Fruit fly (Drosophila melanogaster) whole organism, prepupa: ENCODE measurements around the gene Scsalpha2.
A peak's percentile ranks its signal among the peaks of the same experiment; 100 is the strongest.

Experiments used
- Blimp-1 ChIP-seq: fragments of 200-800 bp; sonication (Bioruptor generic); optimal IDR thresholded peaks from 3 replicates; lab custom pipeline; 2017; ENCODE audit warnings: missing biosample characterization, missing genetic modification characterization, mild to moderate bottlenecking, moderate library complexity, missing genetic modification reagents
- CG15336 ChIP-seq: fragments of 200-800 bp; sonication (Bioruptor generic); IDR thresholded peaks from 2 replicates; pipeline ENCODE4 v1.3.6; 2022; ENCODE audit warnings: missing biosample characterization, missing genetic modification characterization
- CG16779 ChIP-seq: fragments of 200-800 bp; sonication (Bioruptor generic); optimal IDR thresholded peaks from 3 replicates; lab custom pipeline; 2017; ENCODE audit warnings: missing biosample characterization, mild to moderate bottlenecking, missing genetic modification characterization
- CG3032 ChIP-seq: fragments of 200-800 bp; optimal IDR thresholded peaks from 2 replicates; lab custom pipeline; 2019; ENCODE audit warnings: missing biosample characterization, mild to moderate bottlenecking, missing genetic modification characterization, moderate library complexity
- CG32006 ChIP-seq: fragments of 200-800 bp; sonication (Bioruptor generic); optimal IDR thresholded peaks from 3 replicates; lab custom pipeline; 2017; ENCODE audit warnings: missing biosample characterization, mild to moderate bottlenecking, missing genetic modification characterization
- CG34406 ChIP-seq: fragments of 200-800 bp; sonication (Bioruptor generic); optimal IDR thresholded peaks from 3 replicates; lab custom pipeline; 2016; ENCODE audit warnings: missing biosample characterization, missing genetic modification characterization
- CG3919 ChIP-seq: fragments of 200-800 bp; sonication (Bioruptor generic); optimal IDR thresholded peaks from 3 replicates; lab custom pipeline; 2016; ENCODE audit warnings: missing biosample characterization, missing genetic modification characterization
- CG4318 ChIP-seq: fragments of 200-800 bp; sonication (Bioruptor generic); optimal IDR thresholded peaks from 3 replicates; lab custom pipeline; 2017; ENCODE audit warnings: missing biosample characterization, mild to moderate bottlenecking, missing genetic modification characterization
- CG6163 ChIP-seq: fragments of 200-800 bp; sonication (Bioruptor generic); IDR thresholded peaks from 3 replicates; pipeline ENCODE4 v1.3.6; 2022; ENCODE audit warnings: missing biosample characterization, missing genetic modification characterization
- CG6276 ChIP-seq: fragments of 200-800 bp; sonication (Bioruptor generic); optimal IDR thresholded peaks from 2 replicates; lab custom pipeline; 2017; ENCODE audit warnings: missing biosample characterization, mild to moderate bottlenecking, missing genetic modification characterization
- CG6792 ChIP-seq: fragments of 200-800 bp; sonication (Bioruptor generic); optimal IDR thresholded peaks from 3 replicates; lab custom pipeline; 2016; ENCODE audit warnings: missing biosample characterization, missing genetic modification characterization
- CG6808 ChIP-seq: fragments of 200-800 bp; sonication (Bioruptor generic); optimal IDR thresholded peaks from 3 replicates; lab custom pipeline; 2017; ENCODE audit warnings: missing biosample characterization, missing genetic modification characterization, mild to moderate bottlenecking, moderate library complexity, missing genetic modification reagents
- CG8119 ChIP-seq: fragments of 200-800 bp; sonication (Bioruptor generic); IDR thresholded peaks from 3 replicates; pipeline ENCODE4 v1.3.6; 2022; ENCODE audit warnings: missing biosample characterization, missing genetic modification characterization
- CG8319 ChIP-seq: fragments of 200-800 bp; sonication (Bioruptor generic); optimal IDR thresholded peaks from 3 replicates; lab custom pipeline; 2016; ENCODE audit warnings: missing biosample characterization, missing genetic modification characterization
- CG9139 ChIP-seq: fragments of 200-800 bp; sonication (Bioruptor generic); optimal IDR thresholded peaks from 3 replicates; lab custom pipeline; 2017; ENCODE audit warnings: missing biosample characterization, mild to moderate bottlenecking, missing genetic modification characterization
- Eip75B ChIP-seq: fragments of 200-800 bp; sonication (Bioruptor generic); optimal IDR thresholded peaks from 3 replicates; lab custom pipeline; 2016; ENCODE audit warnings: missing biosample characterization, missing genetic modification characterization
- Ets21C ChIP-seq: fragments of 200-800 bp; sonication (Bioruptor generic); optimal IDR thresholded peaks from 3 replicates; lab custom pipeline; 2016; ENCODE audit warnings: missing biosample characterization, missing genetic modification characterization
- Ets96B ChIP-seq: fragments of 200-800 bp; optimal IDR thresholded peaks from 2 replicates; lab custom pipeline; 2019; ENCODE audit warnings: missing biosample characterization, mild to moderate bottlenecking, missing genetic modification characterization, moderate library complexity
- Gug ChIP-seq: fragments of 200-800 bp; sonication (Bioruptor generic); IDR thresholded peaks from 2 replicates; pipeline ENCODE4 v1.3.6; 2022; ENCODE audit warnings: missing biosample characterization, missing genetic modification characterization
- Hr38 ChIP-seq: sonication (Bioruptor generic); optimal IDR thresholded peaks from 2 replicates; lab custom pipeline; 2016; ENCODE audit warnings: missing biosample characterization, missing genetic modification characterization
- Hr39 ChIP-seq: fragments of 200-800 bp; sonication (Bioruptor generic); optimal IDR thresholded peaks from 2 replicates; lab custom pipeline; 2016; ENCODE audit warnings: missing biosample characterization, missing genetic modification characterization
- Hr4 ChIP-seq: fragments of 200-800 bp; sonication (Bioruptor generic); optimal IDR thresholded peaks from 3 replicates; lab custom pipeline; 2016; ENCODE audit warnings: missing biosample characterization, missing genetic modification characterization
- Met ChIP-seq: fragments of 200-800 bp; sonication (Bioruptor generic); optimal IDR thresholded peaks from 3 replicates; lab custom pipeline; 2016; ENCODE audit warnings: missing biosample characterization, missing genetic modification characterization
- OdsH ChIP-seq: fragments of 200-800 bp; sonication (Bioruptor generic); optimal IDR thresholded peaks from 3 replicates; lab custom pipeline; 2016; ENCODE audit warnings: missing biosample characterization, missing genetic modification characterization
- Sox14 ChIP-seq: fragments of 200-800 bp; sonication (Bioruptor generic); optimal IDR thresholded peaks from 3 replicates; lab custom pipeline; 2016; ENCODE audit warnings: missing biosample characterization, missing genetic modification characterization
- Sox15 ChIP-seq: fragments of 200-800 bp; sonication (Bioruptor generic); optimal IDR thresholded peaks from 3 replicates; lab custom pipeline; 2016; ENCODE audit warnings: missing biosample characterization, missing genetic modification characterization
- cyc ChIP-seq: fragments of 200-800 bp; sonication (Bioruptor generic); optimal IDR thresholded peaks from 3 replicates; lab custom pipeline; 2016; ENCODE audit warnings: missing biosample characterization, missing genetic modification characterization
- dsx ChIP-seq: fragments of 200-800 bp; optimal IDR thresholded peaks from 3 replicates; lab custom pipeline; 2019; ENCODE audit warnings: missing biosample characterization, mild to moderate bottlenecking, missing genetic modification characterization, moderate library complexity; ENCODE audit not compliant: poor library complexity, severe bottlenecking
- eg ChIP-seq: fragments of 200-800 bp; sonication (Bioruptor generic); IDR thresholded peaks from 3 replicates; pipeline ENCODE4 v1.3.6; 2022; ENCODE audit warnings: missing biosample characterization, missing genetic modification characterization
- esn ChIP-seq: fragments of 200-800 bp; sonication (Bioruptor generic); optimal IDR thresholded peaks from 2 replicates; lab custom pipeline; 2016; ENCODE audit warnings: missing biosample characterization, mild to moderate bottlenecking, missing genetic modification characterization, moderate library complexity
- fd59A ChIP-seq: fragments of 200-800 bp; sonication (Bioruptor generic); optimal IDR thresholded peaks from 2 replicates; lab custom pipeline; 2017; ENCODE audit warnings: missing biosample characterization, mild to moderate bottlenecking, missing genetic modification characterization, missing genetic modification reagents
- fd85E ChIP-seq: fragments of 200-800 bp; sonication (Bioruptor generic); optimal IDR thresholded peaks from 3 replicates; lab custom pipeline; 2016; ENCODE audit warnings: missing biosample characterization, missing genetic modification characterization
- fkh ChIP-seq: fragments of 200-800 bp; sonication (Bioruptor generic); optimal IDR thresholded peaks from 3 replicates; lab custom pipeline; 2017; ENCODE audit warnings: missing biosample characterization, mild to moderate bottlenecking, missing genetic modification characterization, moderate library complexity
- lz ChIP-seq: fragments of 200-800 bp; sonication (Bioruptor generic); optimal IDR thresholded peaks from 3 replicates; lab custom pipeline; 2016; ENCODE audit warnings: missing biosample characterization, missing genetic modification characterization
- net ChIP-seq: fragments of 200-800 bp; sonication (Bioruptor generic); optimal IDR thresholded peaks from 3 replicates; lab custom pipeline; 2016; ENCODE audit warnings: missing biosample characterization, missing genetic modification characterization
- pdm3 ChIP-seq: fragments of 200-800 bp; sonication (Bioruptor generic); optimal IDR thresholded peaks from 3 replicates; lab custom pipeline; 2016; ENCODE audit warnings: missing biosample characterization, missing genetic modification characterization
- salr ChIP-seq, 2 experiments: fragments of 200-800 bp; sonication (Bioruptor generic); optimal IDR thresholded peaks; 3 replicates each; lab custom pipeline; 2016 to 2018; ENCODE audit warnings: missing biosample characterization in 2 of 2, missing genetic modification characterization in 2 of 2, mild to moderate bottlenecking in 1 of 2
- spab ChIP-seq: fragments of 200-800 bp; sonication (Bioruptor generic); optimal IDR thresholded peaks from 2 replicates; lab custom pipeline; 2017; ENCODE audit warnings: missing biosample characterization, mild to moderate bottlenecking, missing genetic modification characterization, missing genetic modification reagents
- svp ChIP-seq: fragments of 200-800 bp; sonication (Bioruptor generic); peaks from one replicate; lab custom pipeline; 2016; ENCODE audit warnings: missing biosample characterization, missing genetic modification characterization

Scsalpha2 gene

DNA sequence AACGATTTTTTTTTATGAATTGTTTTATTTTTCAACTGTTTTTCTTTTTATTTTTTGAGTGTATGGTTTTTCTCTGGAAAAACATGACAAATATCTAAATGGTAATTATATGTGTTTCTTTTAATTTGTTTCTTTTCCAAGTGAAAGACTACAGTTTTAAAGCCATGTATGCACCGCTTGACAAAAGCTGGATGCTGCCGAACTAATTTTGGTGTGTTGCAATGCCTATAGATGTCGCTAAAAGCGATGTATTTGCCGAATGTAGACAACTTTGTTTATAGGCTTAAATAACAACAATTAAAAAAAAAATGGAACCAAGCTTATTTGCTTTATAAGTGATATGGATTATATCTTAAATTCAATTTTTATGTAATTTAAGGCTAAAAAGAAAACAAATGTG is 28.1 kb upstream of the Scsalpha2 start, which contains the start of gene CG15025 (continued):
- TF ChIP-seq CG9139 (GFP tag; lab: Kevin White, UChicago) (no peak), pdm3 (GFP tag; lab: Kevin White, UChicago) (no peak), CG16779 (tag; lab: Kevin White, UChicago) (no peak), spab (GFP tag; lab: Kevin White, UChicago) (no peak), svp (GFP tag; lab: Kevin White, UChicago) (no peak), CG3032 (no peak), Hr39 (peak; percentile 58), Gug (no peak), CG6808 (no peak), Hr4 (peak; percentile 2), eg (GFP tag; lab: Robert Waterston, UW) (no peak; the same call in 2 of the 3 replicates), dsx (GFP tag; lab: Kevin White, UChicago) (no peak), CG15336 (GFP tag; lab: Robert Waterston, UW) (no peak)

DNA sequence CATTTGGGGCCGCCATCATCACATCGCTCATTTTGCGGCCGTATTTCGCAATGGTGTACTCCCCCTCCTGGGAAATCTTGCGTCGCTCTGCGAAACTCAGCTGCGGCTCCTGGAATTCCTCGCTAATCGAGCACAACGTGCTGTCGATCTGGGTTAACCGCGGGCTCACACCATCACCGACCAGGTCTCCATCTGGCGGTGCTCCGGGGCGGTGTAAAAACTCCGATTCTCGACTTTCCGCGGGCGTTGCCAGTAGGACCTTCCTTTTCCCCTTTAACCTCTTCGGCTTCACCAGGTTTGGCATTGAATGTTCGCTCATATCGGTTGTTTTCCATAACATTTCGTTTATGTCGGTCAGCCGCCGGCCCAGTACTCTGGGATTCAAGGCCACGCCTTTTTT is 27.1 kb upstream of the Scsalpha2 start:
- TF ChIP-seq CG15336 (GFP tag; lab: Robert Waterston, UW) = no peak
- no peak for TF ChIP-seq salr (GFP tag; optimal IDR thresholded peaks at IDR 0.05; lab: Kevin White, UChicago)
- no peak for TF ChIP-seq svp (GFP tag; lab: Kevin White, UChicago)
- no peak for TF ChIP-seq CG9139 (GFP tag; lab: Kevin White, UChicago)
- no peak for TF ChIP-seq CG8119 (GFP tag; lab: Robert Waterston, UW)
- TF ChIP-seq fd59A (GFP tag; lab: Kevin White, UChicago) = no peak
- TF ChIP-seq cyc (GFP tag; lab: Kevin White, UChicago) = no peak
- no peak for TF ChIP-seq Ets21C (GFP tag; lab: Kevin White, UChicago)
- TF ChIP-seq net = no peak
- no peak for TF ChIP-seq OdsH (GFP tag; lab: Kevin White, UChicago)
- no peak for TF ChIP-seq Met
- no peak for TF ChIP-seq CG6163
- no peak for TF ChIP-seq Sox14 (GFP tag; lab: Kevin White, UChicago)
- TF ChIP-seq Eip75B (GFP tag; lab: Kevin White, UChicago) = no peak
- TF ChIP-seq eg (GFP tag; lab: Robert Waterston, UW) = no peak
- no peak for TF ChIP-seq CG6276 (GFP tag; lab: Kevin White, UChicago)
- no peak for TF ChIP-seq fd85E (GFP tag; lab: Kevin White, UChicago)
- TF ChIP-seq, all 60 proteins: peak for 0

DNA sequence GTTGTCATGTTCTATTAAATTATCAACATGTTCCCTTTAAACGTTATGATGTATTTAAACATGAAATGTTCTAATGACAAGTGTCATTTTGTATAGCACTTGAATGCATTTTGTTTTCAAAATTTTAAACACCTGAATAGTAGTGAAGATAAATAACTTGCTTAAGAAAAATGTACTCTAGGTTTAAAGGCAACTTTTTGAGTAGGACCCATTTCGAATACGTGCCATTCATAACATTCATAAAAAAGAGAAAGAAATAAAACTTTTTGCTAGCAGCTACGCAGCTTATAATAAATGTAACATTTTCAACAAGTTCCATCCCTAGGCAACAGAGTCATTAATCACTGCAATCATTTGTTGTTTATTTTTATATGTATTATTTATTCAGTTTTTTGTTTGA is 23.6 kb upstream of the Scsalpha2 start:
- TF ChIP-seq CG8319 (GFP tag; lab: Kevin White, UChicago) (no peak), CG6792 (no peak), Hr4 (no peak), Blimp-1 (no peak), lz (GFP tag; lab: Kevin White, UChicago) (no peak), Sox15 (GFP tag; lab: Kevin White, UChicago) (no peak), net (no peak), CG4318 (no peak), CG16779 (tag; lab: Kevin White, UChicago) (no peak), CG32006 (GFP tag; lab: Kevin White, UChicago) (peak; percentile 16), Sox14 (GFP tag; lab: Kevin White, UChicago) (no peak), CG6276 (GFP tag; lab: Kevin White, UChicago) (peak; percentile 9), CG3919 (GFP tag; lab: Kevin White, UChicago) (no peak), CG34406 (GFP tag; lab: Kevin White, UChicago) (no peak), salr (GFP tag; optimal IDR thresholded peaks at IDR 0.05; lab: Kevin White, UChicago) (no peak), Hr38 (GFP tag; lab: Kevin White, UChicago) (no peak), fkh (GFP tag; lab: Kevin White, UChicago) (no peak)

- TF ChIP-seq CG32006 (GFP tag; lab: Kevin White, UChicago) = peak; percentile 56
- TF ChIP-seq Ets96B (tag; lab: Kevin White, UChicago) = no peak
- no peak for TF ChIP-seq esn (GFP tag; lab: Kevin White, UChicago)
- TF ChIP-seq CG6276 (GFP tag; lab: Kevin White, UChicago) = peak; percentile 11
- TF ChIP-seq CG6163 = peak; percentile 58; the same call in 2 of the 3 replicates
- 0 out of 3 replicates have a peak, but pooled peaks have one; percentile 40 for TF ChIP-seq CG8119 (GFP tag; lab: Robert Waterston, UW)
- peak; percentile 64 for TF ChIP-seq CG15336 (GFP tag; lab: Robert Waterston, UW)
- TF ChIP-seq eg (GFP tag; lab: Robert Waterston, UW) = 0 out of 3 replicates have a peak, but pooled peaks have one; percentile 35
Observed at dm6 chr3R:19476484-19476883, 13.6 kb upstream of the Scsalpha2 start.
